Worm (Caenorhabditis elegans): ENCODE measurements around the gene F11A5.5.

The F11A5.5 gene

ce11 chrV:16220020-16220419 is 21.9 kb downstream of the F11A5.5 start:
- TF ChIP-seq unc-62 (GFP tag; optimal IDR thresholded peaks at IDR 0.05) = no peak

ce11 chrV:16224027-16224426 is 25.9 kb downstream of the F11A5.5 start, which contains the start of gene stdh-2:
TSS of gene stdh-2 (plus strand) at chrV:16224327.
- no peak for TF ChIP-seq unc-62 (GFP tag; optimal IDR thresholded peaks at IDR 0.05)

ce11 chrV:16225524-16226116 is 27.5 kb downstream of the F11A5.5 start:
- TF ChIP-seq unc-62 (GFP tag; optimal IDR thresholded peaks at IDR 0.05) = no peak

ce11 chrV:16226581-16226980 is 28.5 kb downstream of the F11A5.5 start, which contains the start of gene F11A5.13:
TSS of gene F11A5.13 (minus strand) at chrV:16226681.
- no peak for TF ChIP-seq unc-62 (GFP tag; optimal IDR thresholded peaks at IDR 0.05)

- no peak for TF ChIP-seq unc-62 (GFP tag; optimal IDR thresholded peaks at IDR 0.05)
Observed at ce11 chrV:16229439-16229838, 31.3 kb downstream of the F11A5.5 start.

- no peak for TF ChIP-seq unc-62 (GFP tag; optimal IDR thresholded peaks at IDR 0.05)
Observed at ce11 chrV:16229896-16230295, 31.8 kb downstream of the F11A5.5 start, which contains the start of the genes F21H7.2 and F21H7.12. TSS of gene F21H7.2 (minus strand) at chrV:16229996. TSS of gene F21H7.12 (plus strand) at chrV:16230165.

ce11 chrV:16232180-16232579 is 34.1 kb downstream of the F11A5.5 start, which contains the start of gene gst-22:
TSS of gene gst-22 (minus strand) at chrV:16232282.
- no peak for TF ChIP-seq unc-62 (GFP tag; optimal IDR thresholded peaks at IDR 0.05)

- no peak for TF ChIP-seq unc-62 (GFP tag; optimal IDR thresholded peaks at IDR 0.05)
Observed at ce11 chrV:16233624-16234023, 35.5 kb downstream of the F11A5.5 start, which contains the start of gene clec-233. TSS of gene clec-233 (plus strand) at chrV:16233924.

ce11 chrV:16235135-16235534 is 37.0 kb downstream of the F11A5.5 start, which contains the start of gene F21H7.3:
TSS of gene F21H7.3 (minus strand) at chrV:16235235.
- no peak for TF ChIP-seq unc-62 (GFP tag; optimal IDR thresholded peaks at IDR 0.05)

ce11 chrV:16235647-16236046 is 37.5 kb downstream of the F11A5.5 start, which contains the start of gene srh-98:
TSS of gene srh-98 (minus strand) at chrV:16235747.
- TF ChIP-seq unc-62 (GFP tag; optimal IDR thresholded peaks at IDR 0.05) = no peak

ce11 chrV:16237223-16237622 is 39.1 kb downstream of the F11A5.5 start, which contains the start of gene F21H7.5:
TSS of gene F21H7.5 (plus strand) at chrV:16237523.
- TF ChIP-seq unc-62 (GFP tag; optimal IDR thresholded peaks at IDR 0.05) = no peak

ce11 chrV:16244078-16244477 is 46.0 kb downstream of the F11A5.5 start, which contains the start of gene srh-104:
TSS of gene srh-104 (minus strand) at chrV:16244178.
- no peak for TF ChIP-seq unc-62 (GFP tag; optimal IDR thresholded peaks at IDR 0.05)

- TF ChIP-seq unc-62 (GFP tag; optimal IDR thresholded peaks at IDR 0.05) = no peak
Observed at ce11 chrV:16246579-16246978, 48.5 kb downstream of the F11A5.5 start, which contains the start of gene srh-95. TSS of gene srh-95 (plus strand) at chrV:16246879.

- no peak for TF ChIP-seq unc-62 (GFP tag; optimal IDR thresholded peaks at IDR 0.05)
Observed at ce11 chrV:16249105-16249504, 51.0 kb downstream of the F11A5.5 start.

Data from whole organism, dauer.